Worm (Caenorhabditis elegans): ENCODE results near the gene C37C3.9.

C37C3.9 gene

ce11 chrV:7808444-7808843, 46.1 kb downstream of the C37C3.9 start:
- TF ChIP-seq nhr-77 (tag; optimal IDR thresholded peaks at IDR 0.05): no peak
- TF ChIP-seq unc-62 (GFP tag; optimal IDR thresholded peaks at IDR 0.05 in 1 of 2): peak in 1 of 2 experiments; percentile 77
- TF ChIP-seq unc-62 (tag; optimal IDR thresholded peaks at IDR 0.05): no peak

ce11 chrV:7806629-7807028, 47.9 kb downstream of the C37C3.9 start:
- TF ChIP-seq unc-62 (GFP tag; optimal IDR thresholded peaks at IDR 0.05 in 1 of 2) (peak in 1 of 2 experiments; percentile 66), unc-62 (tag; optimal IDR thresholded peaks at IDR 0.05) (no peak), aha-1 (tag) (peak; percentile 84), attf-4 (tag; optimal IDR thresholded peaks at IDR 0.05) (no peak)

- TF ChIP-seq ceh-82 (tag; optimal IDR thresholded peaks at IDR 0.05): no peak
- no peak for TF ChIP-seq vab-7 (GFP tag; IDR thresholded peaks at IDR 0.05)
These were observed 49.7 kb downstream of the C37C3.9 start, which contains the start of gene xpo-1 for ce11 chrV:7804801-7805163. TSS of gene xpo-1 (plus strand) at chrV:7805064.

ce11 chrV:7804064-7804800, 50.3 kb downstream of the C37C3.9 start, which contains the start of gene uvs-1:
TSS of gene uvs-1 (minus strand) at chrV:7804208.
- TF ChIP-seq nhr-48 (tag; optimal IDR thresholded peaks at IDR 0.05) (peak; percentile 24), duxl-1 (tag; optimal IDR thresholded peaks at IDR 0.05; ENCODE audit: poor library complexity) (peak; percentile 12), F10B5.3 (tag; optimal IDR thresholded peaks at IDR 0.05) (no peak), nhr-237 (tag; optimal IDR thresholded peaks at IDR 0.05) (no peak), snpc-4 (tag; optimal IDR thresholded peaks at IDR 0.05) (no peak), aly-2 (tag; optimal IDR thresholded peaks at IDR 0.05) (no peak), F44E2.7 (GFP tag; IDR thresholded peaks at IDR 0.05) (no peak), Y105C5A.15 (GFP tag; IDR thresholded peaks at IDR 0.05) (no peak), daf-16 (GFP tag; optimal IDR thresholded peaks at IDR 0.05) (peak in 1 of 2 experiments; percentile 69), daf-16 (tag; optimal IDR thresholded peaks at IDR 0.05) (peak; percentile 81), lin-13 (GFP tag; optimal IDR thresholded peaks at IDR 0.05) (no peak), attf-4 (tag; optimal IDR thresholded peaks at IDR 0.05) (no peak), vab-7 (GFP tag; IDR thresholded peaks at IDR 0.05) (no peak), T26A8.4 (GFP tag; IDR thresholded peaks at IDR 0.05) (no peak), tag-97 (GFP tag; IDR thresholded peaks at IDR 0.05) (no peak), nhr-77 (tag; optimal IDR thresholded peaks at IDR 0.05) (peak; percentile 39), zfp-3 (GFP tag; conservative IDR thresholded peaks at IDR 0.05) (no peak), T20F7.1 (GFP tag; optimal IDR thresholded peaks at IDR 0.05) (no peak), nhr-76 (tag; optimal IDR thresholded peaks at IDR 0.05) (no peak), zag-1 (tag; optimal IDR thresholded peaks at IDR 0.05) (no peak), lin-38 (GFP tag; IDR thresholded peaks at IDR 0.05) (no peak; the same call in none of the 2 replicates), ces-1 (GFP tag; optimal IDR thresholded peaks at IDR 0.05) (no peak), lsy-2 (tag; optimal IDR thresholded peaks at IDR 0.05) (no peak), dve-1 (tag; optimal IDR thresholded peaks at IDR 0.05; ENCODE audit: insufficient read depth) (no peak), dmd-8 (GFP tag; IDR thresholded peaks at IDR 0.05) (no peak), lir-3 (tag; optimal IDR thresholded peaks at IDR 0.05) (no peak), daf-12 (tag; optimal IDR thresholded peaks at IDR 0.05) (no peak), php-3 (GFP tag; IDR thresholded peaks at IDR 0.05) (no peak), ztf-11 (tag; optimal IDR thresholded peaks at IDR 0.05) (no peak), ceh-32 (tag; optimal IDR thresholded peaks at IDR 0.05; ENCODE audit: poor library complexity) (no peak), madf-9 (GFP tag; conservative IDR thresholded peaks at IDR 0.05) (no peak), Y5F2A.4 (GFP tag; optimal IDR thresholded peaks at IDR 0.05) (no peak), unc-130 (GFP tag; optimal IDR thresholded peaks at IDR 0.05) (no peak), mxl-3 (GFP tag; optimal IDR thresholded peaks at IDR 0.05) (peak; percentile 66), skn-1 (tag; optimal IDR thresholded peaks at IDR 0.05) (no peak), hlh-30 (tag; optimal IDR thresholded peaks at IDR 0.05; ENCODE audit: insufficient read depth) (peak; percentile 93), rbr-2 (tag; optimal IDR thresholded peaks at IDR 0.05) (no peak), nhr-6 (tag; optimal IDR thresholded peaks at IDR 0.05) (no peak), zfp-2 (tag; optimal IDR thresholded peaks at IDR 0.05) (no peak), spr-1 (tag; optimal IDR thresholded peaks at IDR 0.05) (no peak), mxl-2 (GFP tag; conservative IDR thresholded peaks at IDR 0.05) (no peak)

All from whole organism, L4 larva.